Worm (Caenorhabditis elegans): Measurements from ENCODE around the gene srd-63.

srd-63 gene

ce11 chrV:16393728-16394127, at the start of gene srd-63:
Gene srd-63, minus strand, starts transcription at chrV:16393828.
- no peak for TF ChIP-seq unc-62 (GFP tag; optimal IDR thresholded peaks at IDR 0.05)

ce11 chrV:16437546-16437945, 43.9 kb upstream of the srd-63 start, which contains the start of gene F26D2.15:
Gene F26D2.15, plus strand, starts transcription at chrV:16437846.
- no peak for TF ChIP-seq unc-62 (GFP tag; optimal IDR thresholded peaks at IDR 0.05)

- no peak for TF ChIP-seq unc-62 (GFP tag; optimal IDR thresholded peaks at IDR 0.05)
These were observed 41.9 kb upstream of the srd-63 start, which contains the start of the genes F26D2.13 and F26D2.14 for ce11 chrV:16435510-16435909. Gene F26D2.13, minus strand, starts transcription at chrV:16435610. Gene F26D2.14, plus strand, starts transcription at chrV:16435855.

- TF ChIP-seq unc-62 (GFP tag; optimal IDR thresholded peaks at IDR 0.05): no peak
These were observed 39.8 kb upstream of the srd-63 start, which contains the start of gene clec-234 for ce11 chrV:16433471-16433870. Gene clec-234, minus strand, starts transcription at chrV:16433571.

- no peak for TF ChIP-seq unc-62 (GFP tag; optimal IDR thresholded peaks at IDR 0.05)
These were observed 36.3 kb upstream of the srd-63 start, which contains the start of gene str-73 for ce11 chrV:16429940-16430339. Gene str-73, plus strand, starts transcription at chrV:16430240.

ce11 chrV:16429503-16429902, 35.9 kb upstream of the srd-63 start, which contains the start of gene F26D2.10:
Gene F26D2.10, minus strand, starts transcription at chrV:16429603.
- no peak for TF ChIP-seq unc-62 (GFP tag; optimal IDR thresholded peaks at IDR 0.05)

ce11 chrV:16424428-16424827, 30.8 kb upstream of the srd-63 start, which contains the start of gene srw-29:
Gene srw-29, minus strand, starts transcription at chrV:16424528.
- TF ChIP-seq unc-62 (GFP tag; optimal IDR thresholded peaks at IDR 0.05): no peak

- TF ChIP-seq unc-62 (GFP tag; optimal IDR thresholded peaks at IDR 0.05): no peak
These were observed 27.1 kb upstream of the srd-63 start, which contains the start of gene srw-48 for ce11 chrV:16420696-16421095. Gene srw-48, plus strand, starts transcription at chrV:16420996.

ce11 chrV:16419769-16420168, 26.1 kb upstream of the srd-63 start, which contains the start of gene F26D2.16:
Gene F26D2.16, minus strand, starts transcription at chrV:16419869.
- TF ChIP-seq unc-62 (GFP tag; optimal IDR thresholded peaks at IDR 0.05): no peak

- no peak for TF ChIP-seq unc-62 (GFP tag; optimal IDR thresholded peaks at IDR 0.05)
These were observed 23.4 kb upstream of the srd-63 start, which contains the start of gene str-55 for ce11 chrV:16417014-16417413. Gene str-55, minus strand, starts transcription at chrV:16417114.

ce11 chrV:16410521-16410920, 16.9 kb upstream of the srd-63 start, which contains the start of gene srh-145:
Gene srh-145, plus strand, starts transcription at chrV:16410713.
- no peak for TF ChIP-seq unc-62 (GFP tag; optimal IDR thresholded peaks at IDR 0.05)

- TF ChIP-seq unc-62 (GFP tag; optimal IDR thresholded peaks at IDR 0.05): no peak
These were observed 14.0 kb upstream of the srd-63 start, which contains the start of gene F26D2.3 for ce11 chrV:16407663-16408062. Gene F26D2.3, plus strand, starts transcription at chrV:16407963.

- TF ChIP-seq unc-62 (GFP tag; optimal IDR thresholded peaks at IDR 0.05): no peak
These were observed 12.7 kb upstream of the srd-63 start for ce11 chrV:16406357-16406756.

- TF ChIP-seq unc-62 (GFP tag; optimal IDR thresholded peaks at IDR 0.05): no peak
These were observed 11.7 kb upstream of the srd-63 start for ce11 chrV:16405366-16405765.

- TF ChIP-seq unc-62 (GFP tag; optimal IDR thresholded peaks at IDR 0.05): no peak
These were observed 10.3 kb upstream of the srd-63 start, which contains the start of gene syp-1 for ce11 chrV:16403974-16404373. Gene syp-1, plus strand, starts transcription at chrV:16404274.

- no peak for TF ChIP-seq unc-62 (GFP tag; optimal IDR thresholded peaks at IDR 0.05)
These were observed 7.9 kb upstream of the srd-63 start, which contains the start of gene F13A7.14 for ce11 chrV:16401519-16401918. Gene F13A7.14, plus strand, starts transcription at chrV:16401891.

- no peak for TF ChIP-seq unc-62 (GFP tag; optimal IDR thresholded peaks at IDR 0.05)
These were observed 5.8 kb upstream of the srd-63 start, which contains the start of gene sre-36 for ce11 chrV:16399388-16399787. Gene sre-36, plus strand, starts transcription at chrV:16399688.

Data from whole organism, dauer.